4 fruit fly cellular contexts compared by ENCODE assay signal in genomic region chr3R:26866577-26867456, dm6.
TF ChIP-seq lines count a peak whose summit lies in the region.

ball (minus strand) TSS chr3R:26866807.
His2Av (plus strand) TSS chr3R:26866929.

TF ChIP-seq in whole organism, adult, 20 proteins besides CTCF, POLR2A, EP300 and RAD21 (continued from another document):
- peak; percentile 58 for TF ChIP-seq ovo (GFP tag; optimal IDR thresholded peaks at IDR 0.05; lab: Kevin White, UChicago)
- no peak for TF ChIP-seq CG5204 (GFP tag; optimal IDR thresholded peaks at IDR 0.05; lab: Kevin White, UChicago)

TF ChIP-seq in whole organism, embryonic, 481 proteins besides CTCF, POLR2A, EP300 and RAD21 (continued from another document and continues in another):
- peak; percentile 74 for TF ChIP-seq CG2129 (GFP tag; IDR thresholded peaks at IDR 0.05; lab: Robert Waterston, UW; ENCODE audit: partially characterized antibody)
- no peak for TF ChIP-seq HLHmδ (GFP tag; optimal IDR thresholded peaks at IDR 0.05; lab: Kevin White, UChicago)
- 0 out of 2 replicates have a peak, but pooled peaks have one; percentile 25 for TF ChIP-seq gt (GFP tag; IDR thresholded peaks at IDR 0.05; lab: Robert Waterston, UW)
- peak; percentile 50 for TF ChIP-seq CG3065 (GFP tag; optimal IDR thresholded peaks at IDR 0.05; lab: Kevin White, UChicago)
- TF ChIP-seq CG1024 (GFP tag; IDR thresholded peaks at IDR 0.05; lab: Robert Waterston, UW): peak; percentile 80
- peak; percentile 61; the same call in 1 of the 2 replicates for TF ChIP-seq CG4404 (GFP tag; IDR thresholded peaks at IDR 0.05; lab: Robert Waterston, UW)
- peak; percentile 64 for TF ChIP-seq ttk (GFP tag; IDR thresholded peaks at IDR 0.05; lab: Robert Waterston, UW)
- TF ChIP-seq MTF-1 (GFP tag; optimal IDR thresholded peaks at IDR 0.05; lab: Kevin White, UChicago; ENCODE audit: borderline replicate concordance): peak; percentile 82
- TF ChIP-seq pb (GFP tag; optimal IDR thresholded peaks at IDR 0.05; lab: Kevin White, UChicago): peak; percentile 57
- peak; percentile 67 for TF ChIP-seq Dp (GFP tag; optimal IDR thresholded peaks at IDR 0.05; lab: Kevin White, UChicago)
- peak; percentile 62 for TF ChIP-seq salm (tag; optimal IDR thresholded peaks at IDR 0.05; lab: Kevin White, UChicago)
- TF ChIP-seq CG10209 (GFP tag; optimal IDR thresholded peaks at IDR 0.05; lab: Kevin White, UChicago): peak; percentile 77
- peak; percentile 65 for TF ChIP-seq ssp (GFP tag; IDR thresholded peaks at IDR 0.05; lab: Robert Waterston, UW)
- TF ChIP-seq maf-S (GFP tag; optimal IDR thresholded peaks at IDR 0.05; lab: Kevin White, UChicago): peak; percentile 84
- TF ChIP-seq HLH4C (GFP tag; IDR thresholded peaks at IDR 0.05; lab: Robert Waterston, UW; ENCODE audit: partially characterized antibody): peak; percentile 83
- peak; percentile 71 for TF ChIP-seq CG2875 (GFP tag; optimal IDR thresholded peaks at IDR 0.05; lab: Kevin White, UChicago)
- TF ChIP-seq CG15073 (GFP tag; optimal IDR thresholded peaks at IDR 0.05; lab: Kevin White, UChicago): peak; percentile 58
- TF ChIP-seq Aef1 (GFP tag; IDR thresholded peaks at IDR 0.05; lab: Robert Waterston, UW): peak; percentile 76
- peak; percentile 54 for TF ChIP-seq CG31388 (GFP tag; optimal IDR thresholded peaks at IDR 0.05; lab: Kevin White, UChicago)
- TF ChIP-seq CG10959 (GFP tag; IDR thresholded peaks at IDR 0.05; lab: Robert Waterston, UW): peak; percentile 73
- peak; percentile 56 for TF ChIP-seq odd (GFP tag; optimal IDR thresholded peaks at IDR 0.05; lab: Kevin White, UChicago)
- peak; percentile 57 for TF ChIP-seq CG17802 (tag; optimal IDR thresholded peaks at IDR 0.05; lab: Kevin White, UChicago)
- peak; percentile 82 for TF ChIP-seq Meics (GFP tag; optimal IDR thresholded peaks at IDR 0.05; lab: Kevin White, UChicago)
- peak; percentile 24 for TF ChIP-seq ash1 (GFP tag; optimal IDR thresholded peaks at IDR 0.05; lab: Kevin White, UChicago)
- TF ChIP-seq CG33557 (GFP tag; optimal IDR thresholded peaks at IDR 0.05; lab: Kevin White, UChicago): peak; percentile 59
- no peak for TF ChIP-seq eve (GFP tag; optimal IDR thresholded peaks at IDR 0.05; lab: Kevin White, UChicago)
- TF ChIP-seq CG4854 (GFP tag; optimal IDR thresholded peaks at IDR 0.05; lab: Kevin White, UChicago): peak; percentile 72
- TF ChIP-seq mam (GFP tag; optimal IDR thresholded peaks at IDR 0.05; lab: Kevin White, UChicago): peak; percentile 91
- no peak for TF ChIP-seq Gsc (GFP tag; IDR thresholded peaks at IDR 0.05; lab: Robert Waterston, UW)
- peak; percentile 81 for TF ChIP-seq Sox102F (GFP tag; optimal IDR thresholded peaks at IDR 0.05; lab: Kevin White, UChicago)
- TF ChIP-seq en (GFP tag; optimal IDR thresholded peaks at IDR 0.05; lab: Kevin White, UChicago): peak; percentile 62
- peak in 1 of 2 experiments; percentile 51 for TF ChIP-seq tll (GFP tag; optimal IDR thresholded peaks at IDR 0.05; lab: Kevin White, UChicago)
- TF ChIP-seq hbn (GFP tag; IDR thresholded peaks at IDR 0.05; lab: Robert Waterston, UW; ENCODE audit: partially characterized antibody): peak; percentile 87
- TF ChIP-seq CG8478 (optimal IDR thresholded peaks at IDR 0.05; lab: Kevin White, UChicago): no peak
- TF ChIP-seq CG9215 (GFP tag; IDR thresholded peaks at IDR 0.05; lab: Robert Waterston, UW): peak; percentile 79
- peak; percentile 54 for TF ChIP-seq Deaf1 (tag; optimal IDR thresholded peaks at IDR 0.05; lab: Kevin White, UChicago)
- TF ChIP-seq Atf6 (GFP tag; IDR thresholded peaks at IDR 0.05; lab: Robert Waterston, UW): peak; percentile 83
- TF ChIP-seq Oaz (GFP tag; IDR thresholded peaks at IDR 0.05; lab: Robert Waterston, UW): peak; percentile 65
- peak; percentile 53 for TF ChIP-seq gcm2 (GFP tag; optimal IDR thresholded peaks at IDR 0.05; lab: Kevin White, UChicago)
- peak; percentile 84 for TF ChIP-seq CG17328 (GFP tag; IDR thresholded peaks at IDR 0.05; lab: Robert Waterston, UW)
- no peak for TF ChIP-seq toy (GFP tag; IDR thresholded peaks at IDR 0.05; lab: Robert Waterston, UW)
- TF ChIP-seq CG32532 (GFP tag; IDR thresholded peaks at IDR 0.05; lab: Robert Waterston, UW): peak; percentile 91

TF ChIP-seq in whole organism, prepupa, 60 proteins besides CTCF, POLR2A, EP300 and RAD21 (continued from another document):
- TF ChIP-seq CG3919 (GFP tag; optimal IDR thresholded peaks at IDR 0.05; lab: Kevin White, UChicago): peak; percentile 85
- TF ChIP-seq fkh (GFP tag; optimal IDR thresholded peaks at IDR 0.05; lab: Kevin White, UChicago): peak; percentile 6
- peak; percentile 83 for TF ChIP-seq esn (GFP tag; optimal IDR thresholded peaks at IDR 0.05; lab: Kevin White, UChicago)
- TF ChIP-seq CG34406 (GFP tag; optimal IDR thresholded peaks at IDR 0.05; lab: Kevin White, UChicago): peak; percentile 67
- peak; percentile 69 for TF ChIP-seq Sox102F (GFP tag; optimal IDR thresholded peaks at IDR 0.05; lab: Kevin White, UChicago)
- no peak for TF ChIP-seq Blimp-1 (GFP tag; optimal IDR thresholded peaks at IDR 0.05; lab: Kevin White, UChicago)
- TF ChIP-seq CG4318 (GFP tag; optimal IDR thresholded peaks at IDR 0.05; lab: Kevin White, UChicago): no peak
- peak; percentile 58 for TF ChIP-seq CG11762 (GFP tag; optimal IDR thresholded peaks at IDR 0.05; lab: Kevin White, UChicago; ENCODE audit: insufficient read depth)
- TF ChIP-seq CG7368 (GFP tag; optimal IDR thresholded peaks at IDR 0.05; lab: Kevin White, UChicago): peak; percentile 70
- TF ChIP-seq fd59A (GFP tag; optimal IDR thresholded peaks at IDR 0.05; lab: Kevin White, UChicago): no peak
- TF ChIP-seq CG1621 (tag; optimal IDR thresholded peaks at IDR 0.05; lab: Kevin White, UChicago): peak; percentile 87
- TF ChIP-seq Gug (GFP tag; IDR thresholded peaks at IDR 0.05; lab: Robert Waterston, UW): peak; percentile 76
- TF ChIP-seq Hr39 (GFP tag; optimal IDR thresholded peaks at IDR 0.05; lab: Kevin White, UChicago): peak; percentile 90
- TF ChIP-seq Eip75B (GFP tag; optimal IDR thresholded peaks at IDR 0.05; lab: Kevin White, UChicago): peak; percentile 83
- peak; percentile 69 for TF ChIP-seq CG11902 (GFP tag; optimal IDR thresholded peaks at IDR 0.05; lab: Kevin White, UChicago)
- peak; percentile 76 for TF ChIP-seq CG6792 (GFP tag; optimal IDR thresholded peaks at IDR 0.05; lab: Kevin White, UChicago)
- peak; percentile 53 for TF ChIP-seq CG10669 (GFP tag; optimal IDR thresholded peaks at IDR 0.05; lab: Kevin White, UChicago)
- TF ChIP-seq Sox15 (GFP tag; optimal IDR thresholded peaks at IDR 0.05; lab: Kevin White, UChicago): peak; percentile 75
- TF ChIP-seq svp (GFP tag; lab: Kevin White, UChicago): peak; percentile 88
- TF ChIP-seq CG15336 (GFP tag; IDR thresholded peaks at IDR 0.05; lab: Robert Waterston, UW): peak; percentile 74
- peak; percentile 69 for TF ChIP-seq dac (GFP tag; optimal IDR thresholded peaks at IDR 0.05; lab: Kevin White, UChicago)
- peak; percentile 51 for TF ChIP-seq Eip93F (GFP tag; optimal IDR thresholded peaks at IDR 0.05; lab: Kevin White, UChicago)
- TF ChIP-seq lz (GFP tag; optimal IDR thresholded peaks at IDR 0.05; lab: Kevin White, UChicago): peak; percentile 85
- peak; percentile 32 to 37 for TF ChIP-seq salr (GFP tag; optimal IDR thresholded peaks at IDR 0.05; lab: Kevin White, UChicago)
- peak; percentile 80 for TF ChIP-seq acj6 (GFP tag; optimal IDR thresholded peaks at IDR 0.05; lab: Kevin White, UChicago)
- peak; percentile 87 for TF ChIP-seq Hr4 (GFP tag; optimal IDR thresholded peaks at IDR 0.05; lab: Kevin White, UChicago)
- TF ChIP-seq CG16779 (tag; optimal IDR thresholded peaks at IDR 0.05; lab: Kevin White, UChicago): no peak
- TF ChIP-seq topi (GFP tag; optimal IDR thresholded peaks at IDR 0.05; lab: Kevin White, UChicago): peak; percentile 70
- TF ChIP-seq CG6854 (GFP tag; optimal IDR thresholded peaks at IDR 0.05; lab: Kevin White, UChicago): no peak
- peak; percentile 71 for TF ChIP-seq CG3032 (tag; optimal IDR thresholded peaks at IDR 0.05; lab: Kevin White, UChicago)
- TF ChIP-seq fd85E (GFP tag; optimal IDR thresholded peaks at IDR 0.05; lab: Kevin White, UChicago): no peak
- TF ChIP-seq dsx (GFP tag; optimal IDR thresholded peaks at IDR 0.05; lab: Kevin White, UChicago; ENCODE audit: poor library complexity, severe bottlenecking): peak; percentile 32
- peak; percentile 81 for TF ChIP-seq Ets21C (GFP tag; optimal IDR thresholded peaks at IDR 0.05; lab: Kevin White, UChicago)
- TF ChIP-seq vri (GFP tag; optimal IDR thresholded peaks at IDR 0.05; lab: Kevin White, UChicago): peak; percentile 69
- TF ChIP-seq CG6808 (GFP tag; optimal IDR thresholded peaks at IDR 0.05; lab: Kevin White, UChicago): peak; percentile 6
- no peak for TF ChIP-seq ss (GFP tag; optimal IDR thresholded peaks at IDR 0.05; lab: Kevin White, UChicago)
- peak; percentile 72 for TF ChIP-seq CG8319 (GFP tag; optimal IDR thresholded peaks at IDR 0.05; lab: Kevin White, UChicago)
- TF ChIP-seq CG32006 (GFP tag; optimal IDR thresholded peaks at IDR 0.05; lab: Kevin White, UChicago): peak; percentile 60
- TF ChIP-seq OdsH (GFP tag; optimal IDR thresholded peaks at IDR 0.05; lab: Kevin White, UChicago): peak; percentile 81
- no peak for TF ChIP-seq CG9139 (GFP tag; optimal IDR thresholded peaks at IDR 0.05; lab: Kevin White, UChicago)
- peak; percentile 27; the same call in 1 of the 2 replicates for TF ChIP-seq CG11294 (GFP tag; IDR thresholded peaks at IDR 0.05; lab: Robert Waterston, UW)

TF ChIP-seq in whole organism, wandering third instar larva, 38 proteins besides CTCF, POLR2A, EP300 and RAD21 (continued from another document):
- TF ChIP-seq foxo (GFP tag; optimal IDR thresholded peaks at IDR 0.05; lab: Kevin White, UChicago) (peak; percentile 23 to 89), fru (GFP tag; optimal IDR thresholded peaks at IDR 0.05; lab: Kevin White, UChicago) (peak; percentile 86), Hr78 (GFP tag; optimal IDR thresholded peaks at IDR 0.05; lab: Kevin White, UChicago) (no peak), dmrt93B (GFP tag; optimal IDR thresholded peaks at IDR 0.05; lab: Kevin White, UChicago) (peak; percentile 10), rgr (GFP tag; optimal IDR thresholded peaks at IDR 0.05; lab: Kevin White, UChicago) (peak; percentile 85), Hnf4 (GFP tag; optimal IDR thresholded peaks at IDR 0.05; lab: Kevin White, UChicago) (peak; percentile 86), OdsH (GFP tag; optimal IDR thresholded peaks at IDR 0.05; lab: Kevin White, UChicago) (peak; percentile 75), Myc (optimal IDR thresholded peaks at IDR 0.05; lab: Kevin White, UChicago) (peak; percentile 77), dl (GFP tag; optimal IDR thresholded peaks at IDR 0.05; lab: Kevin White, UChicago; ENCODE audit: insufficient read depth in 1 of 2, partially characterized antibody in 2 of 2) (no peak), dsf (GFP tag; optimal IDR thresholded peaks at IDR 0.05; lab: Kevin White, UChicago; ENCODE audit: borderline replicate concordance) (peak; percentile 33), pan (optimal IDR thresholded peaks at IDR 0.05; lab: Kevin White, UChicago) (no peak), h (GFP tag; optimal IDR thresholded peaks at IDR 0.05; lab: Kevin White, UChicago) (peak; percentile 82), sage (GFP tag; optimal IDR thresholded peaks at IDR 0.05; lab: Kevin White, UChicago) (no peak), Jra (GFP tag; optimal IDR thresholded peaks at IDR 0.05; lab: Kevin White, UChicago) (peak; percentile 87), woc (GFP tag; optimal IDR thresholded peaks at IDR 0.05; lab: Kevin White, UChicago) (peak; percentile 47), CG32264 (GFP tag; optimal IDR thresholded peaks at IDR 0.05; lab: Kevin White, UChicago) (peak; percentile 44), GATAd (GFP tag; optimal IDR thresholded peaks at IDR 0.05; lab: Kevin White, UChicago) (peak; percentile 21)
TF ChIP-seq in whole organism, wandering third instar larva: peak in this region for 24.
